Worm (Caenorhabditis elegans) whole organism, L1 larva: ENCODE data around the gene tor-2.

Experiments used
- ama-1 ChIP-seq: fragments of 150-350 bp; optimal IDR thresholded peaks from 2 replicates; lab custom pipeline; 2014
- blmp-1 ChIP-seq: fragments of 150-350 bp; optimal IDR thresholded peaks from 2 replicates; lab custom pipeline; 2014; ENCODE audit warnings: missing biosample characterization, missing genetic modification characterization
- pqm-1 ChIP-seq: sonication (generic microtip); optimal IDR thresholded peaks from 3 replicates; lab custom pipeline; 2017; ENCODE audit warnings: missing biosample characterization, missing genetic modification characterization
- snpc-4 ChIP-seq: fragments of 150-350 bp; optimal IDR thresholded peaks from 2 replicates; lab custom pipeline; 2014; ENCODE audit warnings: missing biosample characterization, missing genetic modification characterization
- zag-1 ChIP-seq: fragments of 150-350 bp; optimal IDR thresholded peaks from 2 replicates; lab custom pipeline; 2014; ENCODE audit warnings: missing biosample characterization, missing genetic modification characterization

- no peak for TF ChIP-seq zag-1 (tag; lab: Kevin White, UChicago)
- TF ChIP-seq snpc-4: peak; percentile 95
- TF ChIP-seq pqm-1 (tag; lab: Kevin White, UChicago): no peak
- TF ChIP-seq blmp-1 (tag; lab: Kevin White, UChicago): no peak
- no peak for TF ChIP-seq ama-1 (lab: Kevin White, UChicago)
Measured at ce11 chrIV:14013692-14014091, 29.8 kb upstream of the tor-2 start.
